Fruit fly (Drosophila melanogaster) whole organism, embryonic: ENCODE results near the gene Ac78C.

Source experiments
- CG17328 ChIP-seq: fragments of 200-800 bp; sonication (Bioruptor generic); IDR thresholded peaks from 2 replicates; pipeline ENCODE4 v1.3.6; 2022; ENCODE audit warnings: missing biosample characterization, missing genetic modification characterization
- CG8359 ChIP-seq: fragments of 200-800 bp; sonication (Bioruptor generic); optimal IDR thresholded peaks from 2 replicates; lab custom pipeline; 2017; ENCODE audit warnings: missing biosample characterization, mild to moderate bottlenecking, missing genetic modification characterization, borderline replicate concordance
- CG8388 ChIP-seq: fragments of 200-800 bp; sonication (Bioruptor generic); optimal IDR thresholded peaks from 2 replicates; lab custom pipeline; 2019; ENCODE audit warnings: missing biosample characterization, mild to moderate bottlenecking, missing genetic modification characterization, moderate library complexity
- Xbp1 ChIP-seq: fragments of 200-800 bp; sonication (Bioruptor generic); optimal IDR thresholded peaks from 3 replicates; lab custom pipeline; 2016; ENCODE audit warnings: missing biosample characterization, mild to moderate bottlenecking, missing genetic modification characterization
- pan ChIP-seq, 4 experiments: fragments of >200 bp in 3 of 4; fragments of 200-800 bp in 1 of 4; sonication (Bioruptor generic) in 1 of 4; optimal IDR thresholded peaks in 3 of 4; IDR thresholded peaks in 1 of 4; 2 replicates each; pipeline versions ENCODE4 v1.3.6 to Lab custom; 2017 to 2022; ENCODE audit warnings: missing biosample characterization in 2 of 4, missing genetic modification characterization in 2 of 4, mixed read lengths in 1 of 4
- zfh2 ChIP-seq: fragments of 200-800 bp; sonication (Bioruptor generic); optimal IDR thresholded peaks from 2 replicates; lab custom pipeline; 2016; ENCODE audit warnings: missing biosample characterization, missing genetic modification characterization

DNA sequence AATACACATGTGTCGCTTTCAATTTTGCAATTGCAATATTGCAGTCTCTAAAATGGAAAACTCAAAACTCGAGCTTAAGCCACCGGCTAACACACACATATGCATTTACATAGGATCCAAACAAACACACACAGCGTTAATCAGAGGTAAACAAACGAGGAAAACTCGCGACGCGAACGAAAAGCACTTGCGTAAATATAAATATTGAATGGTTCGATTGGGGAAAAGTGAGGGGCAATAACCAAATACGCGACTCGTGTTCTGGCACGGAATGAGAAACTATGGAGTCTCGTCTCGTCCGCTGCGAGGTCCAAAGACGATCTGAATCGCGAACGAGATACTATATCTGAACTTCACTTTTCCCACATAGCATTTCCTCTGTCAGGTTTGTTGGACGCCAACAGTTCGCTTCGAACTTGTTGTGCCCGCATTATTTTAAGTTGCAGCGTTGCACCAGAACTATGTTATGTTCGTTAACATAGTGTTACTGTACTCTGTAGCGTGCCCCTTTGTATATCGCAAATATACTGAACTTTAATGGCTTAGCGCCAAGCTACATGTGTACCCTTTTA is 40.8 kb downstream of the Ac78C start, which contains the start of gene ko:
- TF ChIP-seq CG8359 (GFP tag; lab: Kevin White, UChicago) (no peak), pan (optimal IDR thresholded peaks at IDR 0.05; lab: Kevin White, UChicago) (no peak), pan (GFP tag; optimal IDR thresholded peaks at IDR 0.05 in 1 of 2, IDR thresholded peaks at IDR 0.05 in 1 of 2) (no peak), CG8388 (peak; percentile 21), Xbp1 (no peak), zfh2 (GFP tag; lab: Kevin White, UChicago) (no peak), CG17328 (GFP tag; lab: Robert Waterston, UW) (peak; percentile 68)
